Fruit fly (Drosophila melanogaster) whole organism, pupa: ENCODE data around the gene CG2124.

Source experiments
- CG12605 ChIP-seq: fragments of 200-800 bp; sonication (Bioruptor generic); IDR thresholded peaks from 2 replicates; pipeline ENCODE4 v1.3.6; 2022; ENCODE audit warnings: missing biosample characterization, missing genetic modification characterization
- CG15710 ChIP-seq: fragments of 200-800 bp; sonication (Bioruptor generic); optimal IDR thresholded peaks from 2 replicates; lab custom pipeline; 2018; ENCODE audit warnings: missing biosample characterization, mild to moderate bottlenecking, missing genetic modification characterization, moderate library complexity
- CG17806 ChIP-seq: fragments of 200-800 bp; sonication (Bioruptor generic); optimal IDR thresholded peaks from 2 replicates; lab custom pipeline; 2018; ENCODE audit warnings: missing biosample characterization, mild to moderate bottlenecking, missing genetic modification characterization, moderate library complexity
- CG32121 ChIP-seq: fragments of 200-800 bp; sonication (Bioruptor generic); IDR thresholded peaks from 2 replicates; pipeline ENCODE4 v1.3.6; 2022; ENCODE audit warnings: missing biosample characterization, missing genetic modification characterization
- CG8159 ChIP-seq: fragments of 200-800 bp; sonication (Bioruptor generic); optimal IDR thresholded peaks from 3 replicates; lab custom pipeline; 2018; ENCODE audit warnings: missing biosample characterization, mild to moderate bottlenecking, missing genetic modification characterization, moderate library complexity
- CG8301 ChIP-seq: fragments of 200-800 bp; sonication (Bioruptor generic); optimal IDR thresholded peaks from 2 replicates; lab custom pipeline; 2018; ENCODE audit warnings: missing biosample characterization, mild to moderate bottlenecking, missing genetic modification characterization
- D1 ChIP-seq: fragments of 200-800 bp; sonication (Bioruptor generic); optimal IDR thresholded peaks from 2 replicates; lab custom pipeline; 2018; ENCODE audit warnings: missing biosample characterization, mild to moderate bottlenecking, missing genetic modification characterization, moderate library complexity
- Ets98B ChIP-seq: fragments of 200-800 bp; sonication (Bioruptor generic); IDR thresholded peaks from 2 replicates; pipeline ENCODE4 v1.3.6; 2022; ENCODE audit warnings: missing biosample characterization, missing genetic modification characterization

DNA sequence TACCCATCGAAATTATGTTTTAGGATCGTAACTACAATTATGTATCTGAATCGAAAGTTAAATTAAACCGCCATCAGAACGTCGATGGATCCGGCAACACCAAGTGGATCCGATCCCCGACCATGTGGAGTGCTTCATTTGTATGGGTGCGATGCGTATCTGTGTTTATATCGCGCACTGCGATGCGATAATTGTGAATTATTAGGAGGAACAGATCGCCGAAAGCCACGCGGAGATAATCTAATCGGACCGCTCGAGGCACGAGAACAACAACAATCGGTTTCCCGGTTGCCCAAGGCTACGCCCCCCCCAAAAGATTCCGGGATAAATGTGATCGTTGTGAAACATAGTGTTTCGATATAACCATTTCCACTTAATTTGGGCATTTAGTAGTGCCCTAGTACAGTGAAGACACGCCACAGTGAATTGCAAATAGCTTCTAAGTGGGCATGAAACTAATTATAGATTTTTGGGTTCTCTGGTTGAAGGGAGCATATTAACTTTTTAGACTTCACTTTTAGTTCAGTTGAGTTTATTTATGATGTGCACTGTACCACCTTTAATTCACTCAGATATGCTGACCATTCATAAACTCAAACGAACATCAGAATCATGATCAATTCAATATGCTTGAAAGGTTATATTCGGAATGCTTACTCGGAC, 4.5 kb downstream of the CG2124 start:
- TF ChIP-seq CG8301 (no peak), D1 (tag; lab: Kevin White, UChicago) (no peak), Ets98B (GFP tag; lab: Robert Waterston, UW) (peak; percentile 41; the same call in 1 of the 2 replicates), CG17806 (no peak), CG32121 (GFP tag; lab: Robert Waterston, UW) (no peak), CG15710 (tag; lab: Kevin White, UChicago) (no peak), CG8159 (tag; lab: Kevin White, UChicago) (no peak), CG12605 (GFP tag; lab: Robert Waterston, UW) (no peak)
